Fruit fly (Drosophila melanogaster): ENCODE measurements around the gene daw.

The daw gene

dm6 chr2L:2855773-2856615 is 50.9 kb downstream of the daw start, which contains the start of the genes CG3104 and RpS21 (continued):
- TF ChIP-seq CG6791 (GFP tag; IDR thresholded peaks at IDR 0.05; ENCODE audit: partially characterized antibody) (0 out of 3 replicates have a peak, but pooled peaks have one; percentile 5), dati (GFP tag; IDR thresholded peaks at IDR 0.05) (peak; percentile 75), Rx (GFP tag; IDR thresholded peaks at IDR 0.05) (peak; percentile 90), BEAF-32 (GFP tag; optimal IDR thresholded peaks at IDR 0.05) (peak; percentile 56), YL-1 (GFP tag; optimal IDR thresholded peaks at IDR 0.05) (peak; percentile 99), sqz (GFP tag; optimal IDR thresholded peaks at IDR 0.05) (peak; percentile 84), Spps (tag; optimal IDR thresholded peaks at IDR 0.05) (peak; percentile 48), CG11093 (GFP tag; IDR thresholded peaks at IDR 0.05) (peak; percentile 62; the same call in 2 of the 3 replicates), aop (GFP tag; IDR thresholded peaks at IDR 0.05) (no peak), inv (GFP tag; IDR thresholded peaks at IDR 0.05; ENCODE audit: partially characterized antibody) (no peak), Hr78 (GFP tag; optimal IDR thresholded peaks at IDR 0.05) (no peak), CG3065 (GFP tag; optimal IDR thresholded peaks at IDR 0.05) (peak; percentile 57), odd (GFP tag; optimal IDR thresholded peaks at IDR 0.05) (peak; percentile 80), Nf-YB (GFP tag; optimal IDR thresholded peaks at IDR 0.05) (peak; percentile 65), CG13894 (tag; optimal IDR thresholded peaks at IDR 0.05) (peak; percentile 73), da (GFP tag; optimal IDR thresholded peaks at IDR 0.05) (peak; percentile 84), lbe (GFP tag; optimal IDR thresholded peaks at IDR 0.05) (peak; percentile 58), Max (GFP tag; optimal IDR thresholded peaks at IDR 0.05) (peak; percentile 89), cad (GFP tag; optimal IDR thresholded peaks at IDR 0.05) (no peak), onecut (GFP tag; IDR thresholded peaks at IDR 0.05) (peak; percentile 91), Dfd (GFP tag; optimal IDR thresholded peaks at IDR 0.05) (no peak), NK7.1 (GFP tag; optimal IDR thresholded peaks at IDR 0.05) (peak; percentile 73), CG10979 (tag; optimal IDR thresholded peaks at IDR 0.05) (peak; percentile 59), CG15073 (GFP tag; optimal IDR thresholded peaks at IDR 0.05) (no peak), CG2120 (GFP tag; optimal IDR thresholded peaks at IDR 0.05) (peak; percentile 73), chinmo (GFP tag; IDR thresholded peaks at IDR 0.05; ENCODE audit: partially characterized antibody) (no peak), jigr1 (GFP tag; IDR thresholded peaks at IDR 0.05) (no peak), z (GFP tag; IDR thresholded peaks at IDR 0.05) (no peak), fu2 (GFP tag; optimal IDR thresholded peaks at IDR 0.05) (peak; percentile 82), CG9727 (GFP tag; optimal IDR thresholded peaks at IDR 0.05) (peak; percentile 93), zen (tag; optimal IDR thresholded peaks at IDR 0.05) (peak; percentile 61), Doc2 (GFP tag; IDR thresholded peaks at IDR 0.05) (no peak; the same call in none of the 2 replicates), CG7745 (tag; optimal IDR thresholded peaks at IDR 0.05) (no peak), Taf1 (GFP tag; IDR thresholded peaks at IDR 0.05) (peak; percentile 78), CG31388 (GFP tag; optimal IDR thresholded peaks at IDR 0.05) (peak; percentile 74), schlank (tag; optimal IDR thresholded peaks at IDR 0.05) (peak; percentile 83), CG1024 (GFP tag; IDR thresholded peaks at IDR 0.05) (peak; percentile 92), sima (GFP tag; optimal IDR thresholded peaks at IDR 0.05) (no peak), trem (tag; optimal IDR thresholded peaks at IDR 0.05) (peak; percentile 82), cato (GFP tag; optimal IDR thresholded peaks at IDR 0.05; ENCODE audit: borderline replicate concordance) (no peak), CG11398 (GFP tag; optimal IDR thresholded peaks at IDR 0.05) (peak; percentile 73), ind (GFP tag; optimal IDR thresholded peaks at IDR 0.05) (peak; percentile 82), CG8765 (GFP tag; IDR thresholded peaks at IDR 0.05) (peak; percentile 78), CG10462 (GFP tag; optimal IDR thresholded peaks at IDR 0.05) (peak; percentile 25), CG3726 (GFP tag; IDR thresholded peaks at IDR 0.05) (peak; percentile 79; the same call in 1 of the 3 replicates), CG7987 (GFP tag; optimal IDR thresholded peaks at IDR 0.05) (peak; percentile 96), sna (GFP tag; IDR thresholded peaks at IDR 0.05; ENCODE audit: partially characterized antibody) (0 out of 2 replicates have a peak, but pooled peaks have one; percentile 2), TFAM (GFP tag; optimal IDR thresholded peaks at IDR 0.05) (peak; percentile 28), Gug (GFP tag; IDR thresholded peaks at IDR 0.05) (peak; percentile 88)

Data from whole organism, embryonic.